Fruit fly (Drosophila melanogaster): Measurements from ENCODE around the gene dpr2.

dpr2 gene

DNA sequence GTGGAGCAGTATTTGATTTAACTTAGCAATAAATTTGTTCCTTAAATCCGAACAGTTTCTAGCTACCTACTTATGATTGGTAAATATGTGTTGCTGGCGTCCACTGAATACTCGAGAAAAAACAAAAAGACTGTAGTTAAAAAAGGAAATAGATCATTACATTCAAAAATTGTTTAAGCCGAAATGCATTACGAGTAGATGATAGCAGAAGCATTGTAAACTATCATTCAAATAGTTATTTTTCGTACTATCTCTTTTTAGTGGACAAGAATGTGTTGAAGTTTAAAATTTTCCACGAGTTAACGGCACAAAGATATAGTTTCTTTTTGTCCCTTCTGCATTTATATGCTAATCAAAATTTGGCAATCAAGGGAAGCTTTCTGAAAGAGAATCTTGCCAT is 75.1 kb downstream of the dpr2 start, which contains the start of gene CG14071:
Gene CG14071 (minus strand): TSS at position 101 of the 400 bp plus-strand sequence.
- TF ChIP-seq CG11762 (GFP tag; optimal IDR thresholded peaks at IDR 0.05; ENCODE audit: insufficient read depth) = no peak
- no peak for TF ChIP-seq fd59A (GFP tag; optimal IDR thresholded peaks at IDR 0.05)
- no peak for TF ChIP-seq Lpt (GFP tag; optimal IDR thresholded peaks at IDR 0.05)
- no peak for TF ChIP-seq lz (GFP tag; optimal IDR thresholded peaks at IDR 0.05)
- no peak for TF ChIP-seq Hr4 (GFP tag; optimal IDR thresholded peaks at IDR 0.05)

DNA sequence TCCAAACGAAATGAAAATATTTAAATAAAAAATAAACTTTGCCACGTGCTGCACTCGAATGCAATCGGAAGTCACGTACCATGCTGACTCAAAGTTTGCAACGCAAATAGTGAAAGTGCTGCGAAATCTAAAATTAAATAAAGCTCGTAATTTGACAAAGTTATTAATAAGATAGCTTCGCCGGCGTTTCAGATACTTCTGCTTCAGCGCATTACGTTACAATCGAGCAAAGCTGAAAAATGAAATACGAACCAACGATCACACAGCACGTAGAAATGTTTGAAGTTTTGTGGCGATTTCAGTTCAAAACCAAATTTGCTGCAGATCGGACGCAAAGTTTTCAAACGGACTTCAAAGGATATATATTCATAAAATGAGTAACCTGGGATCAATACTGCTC is 94.1 kb downstream of the dpr2 start, which contains the start of gene CG12517:
Gene CG12517 (plus strand): TSS at position 301 of the 400 bp plus-strand sequence.
- TF ChIP-seq spab (GFP tag; optimal IDR thresholded peaks at IDR 0.05) (no peak), fd85E (GFP tag; optimal IDR thresholded peaks at IDR 0.05) (no peak), CG3919 (GFP tag; optimal IDR thresholded peaks at IDR 0.05) (no peak), CG31627 (GFP tag; optimal IDR thresholded peaks at IDR 0.05) (no peak), salr (GFP tag; optimal IDR thresholded peaks at IDR 0.05) (no peak)
